Worm (Caenorhabditis elegans): Measurements from ENCODE around the gene fbxa-215.

fbxa-215 gene

DNA sequence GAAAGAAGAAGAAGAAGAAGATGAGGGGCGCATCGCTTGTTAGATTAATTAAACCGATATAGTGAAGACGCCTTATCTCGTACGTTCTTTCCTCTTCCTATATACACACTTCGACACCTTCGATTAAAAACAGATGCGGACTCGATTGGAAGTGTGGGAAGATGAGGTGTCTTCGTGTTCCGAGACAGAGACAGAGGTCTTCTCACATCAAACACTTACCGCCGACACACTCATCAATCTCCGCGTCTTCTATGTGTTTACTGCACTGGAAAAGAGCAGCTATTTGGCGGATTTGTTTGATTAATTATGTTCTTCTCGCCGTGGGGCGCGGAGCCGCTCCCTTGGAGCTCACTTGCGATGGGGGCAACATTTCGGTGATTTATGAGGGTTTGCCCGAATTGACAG, 32.7 kb upstream of the fbxa-215 start (continued):
- peak; percentile 36 for TF ChIP-seq sem-4 (tag; optimal IDR thresholded peaks at IDR 0.05)
- TF ChIP-seq ama-1 (optimal IDR thresholded peaks at IDR 0.05) = no peak
- TF ChIP-seq mbf-1 (tag; optimal IDR thresholded peaks at IDR 0.05) = no peak
- TF ChIP-seq elt-1 (tag; optimal IDR thresholded peaks at IDR 0.05) = peak; percentile 52

DNA sequence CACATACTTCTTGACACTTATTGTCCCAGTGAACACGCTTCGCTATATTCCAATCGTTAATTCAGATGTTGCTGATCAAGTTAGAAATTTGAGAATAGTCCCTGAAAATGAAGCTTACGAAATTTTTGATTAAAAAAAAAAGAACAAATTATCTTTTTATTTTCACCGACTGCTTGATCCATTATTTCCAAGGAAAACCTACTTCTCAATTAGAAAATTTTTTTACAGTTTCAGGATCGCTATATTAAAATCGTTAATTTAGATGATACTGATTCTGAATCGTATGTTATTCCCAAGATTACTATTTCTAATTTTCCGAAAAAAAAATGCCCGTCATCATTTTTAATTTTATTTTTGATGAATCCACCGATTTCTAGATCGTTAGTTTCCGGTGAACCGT, 31.9 kb upstream of the fbxa-215 start, which contains the start of gene T23G4.127:
T23G4.127 (minus strand) TSS at position 101 of the 400 bp plus-strand sequence.
- TF ChIP-seq crh-2 (tag; optimal IDR thresholded peaks at IDR 0.05) (no peak), nhr-129 (tag; optimal IDR thresholded peaks at IDR 0.05) (no peak), elt-1 (tag; optimal IDR thresholded peaks at IDR 0.05) (no peak), nhr-10 (tag; optimal IDR thresholded peaks at IDR 0.05) (no peak), sma-9 (GFP tag; optimal IDR thresholded peaks at IDR 0.05) (no peak), sma-9 (tag; optimal IDR thresholded peaks at IDR 0.05) (no peak), lsy-2 (tag; optimal IDR thresholded peaks at IDR 0.05) (no peak), Y55F3AM.14 (GFP tag; optimal IDR thresholded peaks at IDR 0.05) (no peak), dmd-4 (tag; optimal IDR thresholded peaks at IDR 0.05) (no peak), skn-1 (tag; optimal IDR thresholded peaks at IDR 0.05) (no peak), ztf-1 (GFP tag; conservative IDR thresholded peaks at IDR 0.05) (no peak), nhr-77 (tag; optimal IDR thresholded peaks at IDR 0.05) (no peak), nhr-23 (tag; optimal IDR thresholded peaks at IDR 0.05) (no peak), blmp-1 (tag; optimal IDR thresholded peaks at IDR 0.05; ENCODE audit: insufficient read depth) (no peak), egl-27 (tag; optimal IDR thresholded peaks at IDR 0.05) (no peak)

DNA sequence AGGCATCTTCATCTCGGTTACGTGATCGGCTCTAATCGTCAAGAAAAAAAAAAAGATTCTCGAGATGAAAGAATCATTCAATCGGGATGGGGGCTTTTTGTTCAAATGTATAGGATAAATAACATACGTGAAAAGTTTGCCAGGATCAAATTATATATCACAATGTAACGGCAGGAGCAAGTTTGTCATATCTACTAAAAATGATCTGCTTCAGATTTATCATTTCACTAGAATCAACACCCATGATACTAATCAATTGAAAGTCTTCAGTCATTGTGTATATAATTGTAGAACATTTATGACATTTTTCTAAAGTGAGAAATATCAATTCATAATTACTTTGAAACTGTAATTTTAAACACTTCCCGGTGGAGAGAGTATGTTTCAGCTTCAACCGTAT, 30.2 kb upstream of the fbxa-215 start:
- no peak for TF ChIP-seq peb-1 (tag; optimal IDR thresholded peaks at IDR 0.05)
- no peak for TF ChIP-seq mab-5 (tag; optimal IDR thresholded peaks at IDR 0.05)
- TF ChIP-seq lin-13 (GFP tag; optimal IDR thresholded peaks at IDR 0.05) = no peak
- TF ChIP-seq crh-2 (tag; optimal IDR thresholded peaks at IDR 0.05) = no peak
- TF ChIP-seq sma-9 (GFP tag; optimal IDR thresholded peaks at IDR 0.05) = no peak
- TF ChIP-seq sma-9 (tag; optimal IDR thresholded peaks at IDR 0.05) = no peak
- no peak for TF ChIP-seq nhr-25 (tag; optimal IDR thresholded peaks at IDR 0.05)
- no peak for TF ChIP-seq lin-11 (tag; optimal IDR thresholded peaks at IDR 0.05)
- no peak for TF ChIP-seq nhr-237 (tag; optimal IDR thresholded peaks at IDR 0.05)
- no peak for TF ChIP-seq ZK546.5 (tag; optimal IDR thresholded peaks at IDR 0.05)
- TF ChIP-seq ztf-1 (GFP tag; conservative IDR thresholded peaks at IDR 0.05) = no peak
- no peak for TF ChIP-seq snpc-4 (tag; optimal IDR thresholded peaks at IDR 0.05)
- TF ChIP-seq sem-4 (tag; optimal IDR thresholded peaks at IDR 0.05) = no peak
- no peak for TF ChIP-seq elt-3 (tag; optimal IDR thresholded peaks at IDR 0.05)
- no peak for TF ChIP-seq unc-39 (tag; optimal IDR thresholded peaks at IDR 0.05)

DNA sequence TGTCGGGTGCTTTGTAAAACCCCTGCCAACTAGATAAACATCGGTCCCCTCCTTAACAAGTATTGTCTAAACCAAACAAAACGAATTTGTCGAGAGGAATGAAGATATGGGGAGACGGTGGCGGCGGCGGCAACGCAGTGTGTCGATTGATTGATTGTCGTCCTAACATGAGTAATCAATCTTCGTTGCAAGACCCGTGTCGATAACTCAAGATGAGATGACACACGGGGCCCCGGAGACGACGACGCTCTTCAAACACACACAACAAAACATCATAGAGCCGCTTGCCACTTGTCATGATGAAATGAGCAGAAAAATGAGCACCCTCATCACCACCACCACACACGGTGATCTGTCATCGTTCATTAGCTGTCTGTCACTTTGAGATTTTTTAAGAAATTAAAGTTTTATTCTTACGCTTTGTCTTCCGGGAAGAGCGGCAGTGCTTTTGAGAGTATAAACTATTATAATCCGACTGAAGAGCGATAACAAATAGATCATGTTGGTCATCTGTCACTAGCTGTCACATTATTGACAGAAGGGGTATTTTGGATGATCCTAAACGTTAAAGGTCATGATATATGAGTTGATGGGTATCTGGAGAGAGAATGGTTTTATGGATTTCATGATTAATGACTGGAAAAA, 29.1 kb upstream of the fbxa-215 start:
- no peak for TF ChIP-seq skn-1 (tag; optimal IDR thresholded peaks at IDR 0.05)
- TF ChIP-seq nhr-6 (tag; optimal IDR thresholded peaks at IDR 0.05) = no peak
- TF ChIP-seq ceh-16 (tag; optimal IDR thresholded peaks at IDR 0.05) = peak; percentile 98
- TF ChIP-seq nhr-129 (tag; optimal IDR thresholded peaks at IDR 0.05) = peak; percentile 78
- TF ChIP-seq ztf-11 (tag; optimal IDR thresholded peaks at IDR 0.05) = no peak
- no peak for TF ChIP-seq gmeb-1 (tag; optimal IDR thresholded peaks at IDR 0.05)
- no peak for TF ChIP-seq peb-1 (tag; optimal IDR thresholded peaks at IDR 0.05)
- no peak for TF ChIP-seq egl-27 (tag; optimal IDR thresholded peaks at IDR 0.05)
- no peak for TF ChIP-seq lin-13 (GFP tag; optimal IDR thresholded peaks at IDR 0.05)
- no peak for TF ChIP-seq mdl-1 (tag; optimal IDR thresholded peaks at IDR 0.05)
- TF ChIP-seq nhr-25 (tag; optimal IDR thresholded peaks at IDR 0.05) = peak; percentile 42
- no peak for TF ChIP-seq nhr-10 (tag; optimal IDR thresholded peaks at IDR 0.05)
- TF ChIP-seq snpc-4 (tag; optimal IDR thresholded peaks at IDR 0.05) = no peak
- no peak for TF ChIP-seq C34F6.9 (tag; optimal IDR thresholded peaks at IDR 0.05)
- no peak for TF ChIP-seq ceh-82 (tag; optimal IDR thresholded peaks at IDR 0.05)
- peak in 1 of 2 experiments; percentile 36 for TF ChIP-seq lsy-2 (tag; optimal IDR thresholded peaks at IDR 0.05)
- peak; percentile 27 for TF ChIP-seq sem-4 (tag; optimal IDR thresholded peaks at IDR 0.05)
- peak; percentile 19 for TF ChIP-seq crh-2 (tag; optimal IDR thresholded peaks at IDR 0.05)
- peak; percentile 32 for TF ChIP-seq zag-1 (tag; optimal IDR thresholded peaks at IDR 0.05)
- TF ChIP-seq nhr-237 (tag; optimal IDR thresholded peaks at IDR 0.05) = no peak
- peak; percentile 37 for TF ChIP-seq sma-9 (GFP tag; optimal IDR thresholded peaks at IDR 0.05)
- no peak for TF ChIP-seq sma-9 (tag; optimal IDR thresholded peaks at IDR 0.05)
- no peak for TF ChIP-seq ama-1 (optimal IDR thresholded peaks at IDR 0.05)
- TF ChIP-seq R02D3.7 (tag; optimal IDR thresholded peaks at IDR 0.05) = no peak
- no peak for TF ChIP-seq fos-1 (tag; optimal IDR thresholded peaks at IDR 0.05)
- TF ChIP-seq nhr-21 (tag; optimal IDR thresholded peaks at IDR 0.05) = no peak
- TF ChIP-seq sma-3 (GFP tag; optimal IDR thresholded peaks at IDR 0.05) = no peak
- no peak for TF ChIP-seq elt-1 (tag; optimal IDR thresholded peaks at IDR 0.05)
- peak; percentile 93 for TF ChIP-seq lin-39 (tag; optimal IDR thresholded peaks at IDR 0.05)
- no peak for TF ChIP-seq ztf-4 (tag; optimal IDR thresholded peaks at IDR 0.05)
- no peak for TF ChIP-seq elt-3 (tag; optimal IDR thresholded peaks at IDR 0.05)
- no peak for TF ChIP-seq nhr-77 (tag; optimal IDR thresholded peaks at IDR 0.05)
- no peak for TF ChIP-seq mbf-1 (tag; optimal IDR thresholded peaks at IDR 0.05)
- TF ChIP-seq Y55F3AM.14 (GFP tag; optimal IDR thresholded peaks at IDR 0.05) = peak; percentile 33
- TF ChIP-seq F13H6.1 (tag; optimal IDR thresholded peaks at IDR 0.05) = peak; percentile 68
- TF ChIP-seq mab-5 (tag; optimal IDR thresholded peaks at IDR 0.05) = peak; percentile 97
- no peak for TF ChIP-seq nhr-12 (tag; optimal IDR thresholded peaks at IDR 0.05)
- no peak for TF ChIP-seq nhr-11 (tag; optimal IDR thresholded peaks at IDR 0.05)
